Fruit fly (Drosophila melanogaster): Measurements from ENCODE around the gene Nmdmc.

Gene Nmdmc

DNA sequence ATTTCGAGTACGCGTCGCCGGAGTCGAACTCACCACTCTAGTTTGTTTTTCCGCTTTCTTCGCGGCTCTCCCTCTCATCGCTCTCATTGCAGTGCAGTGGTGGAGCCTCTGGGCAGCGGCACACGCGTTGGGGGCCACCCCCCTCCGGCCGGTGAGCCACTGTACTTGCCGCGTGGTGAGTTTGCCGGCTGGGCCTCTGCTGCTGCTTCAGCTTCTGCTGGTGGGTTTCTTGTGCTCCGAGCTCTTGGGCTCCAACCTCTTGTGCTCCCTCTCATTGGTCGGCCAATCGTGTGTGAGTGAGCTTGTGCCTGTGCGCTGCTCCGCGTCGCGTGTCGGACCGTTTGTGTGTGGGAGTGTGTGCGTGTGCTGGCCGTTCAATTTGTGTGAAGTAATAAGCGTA, 2.7 kb upstream of the Nmdmc start (continued):
- TF ChIP-seq Oli (tag; optimal IDR thresholded peaks at IDR 0.05) (no peak), CG6791 (GFP tag; IDR thresholded peaks at IDR 0.05; ENCODE audit: partially characterized antibody) (no peak), CG10462 (GFP tag; optimal IDR thresholded peaks at IDR 0.05) (no peak), CG12299 (tag; optimal IDR thresholded peaks at IDR 0.05) (no peak), TFAM (GFP tag; optimal IDR thresholded peaks at IDR 0.05) (no peak), NC2β (GFP tag; optimal IDR thresholded peaks at IDR 0.05) (peak; percentile 39), schlank (tag; optimal IDR thresholded peaks at IDR 0.05) (no peak), unpg (GFP tag; optimal IDR thresholded peaks at IDR 0.05) (peak; percentile 34), ssp (GFP tag; IDR thresholded peaks at IDR 0.05) (no peak), CG15479 (GFP tag; optimal IDR thresholded peaks at IDR 0.05) (no peak), otp (GFP tag; IDR thresholded peaks at IDR 0.05) (no peak), CG3726 (GFP tag; IDR thresholded peaks at IDR 0.05) (no peak), tna (GFP tag; IDR thresholded peaks at IDR 0.05; ENCODE audit: partially characterized antibody) (no peak), CG2199 (GFP tag; IDR thresholded peaks at IDR 0.05) (no peak), NC2α (GFP tag; optimal IDR thresholded peaks at IDR 0.05) (peak; percentile 33), zfh1 (GFP tag; IDR thresholded peaks at IDR 0.05) (no peak), CG30431 (GFP tag; optimal IDR thresholded peaks at IDR 0.05) (no peak), odd (GFP tag; optimal IDR thresholded peaks at IDR 0.05) (no peak), tup (GFP tag; optimal IDR thresholded peaks at IDR 0.05) (no peak), Spps (tag; optimal IDR thresholded peaks at IDR 0.05) (no peak), CG9727 (GFP tag; optimal IDR thresholded peaks at IDR 0.05) (peak; percentile 30), eve (GFP tag; optimal IDR thresholded peaks at IDR 0.05) (no peak), CG42726 (GFP tag; IDR thresholded peaks at IDR 0.05; ENCODE audit: partially characterized antibody) (no peak), disco-r (GFP tag; optimal IDR thresholded peaks at IDR 0.05) (no peak), CG2712 (tag; optimal IDR thresholded peaks at IDR 0.05) (peak; percentile 54), CG18619 (GFP tag; optimal IDR thresholded peaks at IDR 0.05) (peak; percentile 12), Dip3 (GFP tag; optimal IDR thresholded peaks at IDR 0.05) (peak; percentile 66), CG8765 (GFP tag; IDR thresholded peaks at IDR 0.05) (no peak), zen (tag; optimal IDR thresholded peaks at IDR 0.05) (no peak), insv (GFP tag; optimal IDR thresholded peaks at IDR 0.05) (no peak), sc (optimal IDR thresholded peaks at IDR 0.05) (no peak), sc (GFP tag; optimal IDR thresholded peaks at IDR 0.05) (no peak), Sox102F (GFP tag; optimal IDR thresholded peaks at IDR 0.05) (no peak), abd-A (tag; optimal IDR thresholded peaks at IDR 0.05) (peak; percentile 86), peb (GFP tag; IDR thresholded peaks at IDR 0.05) (no peak), CG8089 (GFP tag; optimal IDR thresholded peaks at IDR 0.05) (peak; percentile 52), CG4730 (GFP tag; IDR thresholded peaks at IDR 0.05) (no peak), CG9817 (tag; optimal IDR thresholded peaks at IDR 0.05) (no peak), jumu (GFP tag; optimal IDR thresholded peaks at IDR 0.05) (peak; percentile 73), CG7839 (tag; optimal IDR thresholded peaks at IDR 0.05) (peak; percentile 24), bab2 (GFP tag; optimal IDR thresholded peaks at IDR 0.05) (peak; percentile 19), Gsc (GFP tag; IDR thresholded peaks at IDR 0.05) (no peak), Dref (GFP tag; IDR thresholded peaks at IDR 0.05) (no peak), bowl (GFP tag; IDR thresholded peaks at IDR 0.05) (no peak), CG17568 (GFP tag; optimal IDR thresholded peaks at IDR 0.05) (no peak), dpn (GFP tag; optimal IDR thresholded peaks at IDR 0.05) (peak; percentile 55 to 69), ind (GFP tag; optimal IDR thresholded peaks at IDR 0.05) (peak; percentile 46), scrt (GFP tag; optimal IDR thresholded peaks at IDR 0.05) (peak; percentile 62), CG2116 (GFP tag; optimal IDR thresholded peaks at IDR 0.05) (no peak), Dbx (GFP tag; IDR thresholded peaks at IDR 0.05) (no peak), ATbp (GFP tag; optimal IDR thresholded peaks at IDR 0.05) (no peak), CG11723 (GFP tag; optimal IDR thresholded peaks at IDR 0.05) (peak; percentile 29)

Data from whole organism, embryonic.